Worm (Caenorhabditis elegans): Measurements from ENCODE around the gene R53.4.
A peak's percentile ranks its signal among the peaks of the same experiment; 100 is the strongest.

R53.4 gene

DNA sequence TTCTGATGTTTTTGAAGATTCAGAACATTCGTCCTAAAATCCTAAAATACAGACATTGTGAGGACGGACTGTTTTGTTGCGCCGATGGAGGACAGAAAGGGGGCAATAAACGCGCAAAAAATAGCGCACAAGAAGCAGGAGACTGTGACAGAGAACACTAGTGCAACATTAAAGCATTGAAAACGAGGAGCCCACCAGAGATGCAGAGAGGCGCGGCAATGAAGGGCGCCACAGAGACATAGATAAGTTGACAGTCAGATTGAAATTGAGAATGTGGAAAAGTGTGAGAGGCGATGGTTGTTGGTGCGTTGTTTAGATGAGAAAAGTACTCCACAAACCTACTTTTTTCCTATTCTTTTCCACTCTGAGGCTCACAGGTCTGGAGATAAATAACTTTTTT, 7.1 kb upstream of the R53.4 start, which contains the start of gene aakg-5 (continued):
- peak; percentile 90 for TF ChIP-seq rnt-1 (tag; optimal IDR thresholded peaks at IDR 0.05)
- TF ChIP-seq fkh-10 (GFP tag; optimal IDR thresholded peaks at IDR 0.05): peak; percentile 37
- 0 out of 2 replicates have a peak, but pooled peaks have one; percentile 57 for TF ChIP-seq mab-9 (GFP tag; IDR thresholded peaks at IDR 0.05)
- TF ChIP-seq nhr-85 (tag): peak; percentile 99
- TF ChIP-seq snu-23 (GFP tag; optimal IDR thresholded peaks at IDR 0.05): peak; percentile 92
- peak; percentile 67 for TF ChIP-seq fos-1 (tag; optimal IDR thresholded peaks at IDR 0.05)
- peak; percentile 96 for TF ChIP-seq lin-14 (GFP tag; optimal IDR thresholded peaks at IDR 0.05)
- peak; percentile 94 for TF ChIP-seq nhr-20 (tag; optimal IDR thresholded peaks at IDR 0.05)
- TF ChIP-seq irx-1 (tag; optimal IDR thresholded peaks at IDR 0.05): peak; percentile 66
- TF ChIP-seq swsn-7 (tag; optimal IDR thresholded peaks at IDR 0.05): peak; percentile 90
- TF ChIP-seq unc-30 (tag; optimal IDR thresholded peaks at IDR 0.05): no peak
- no peak for TF ChIP-seq tlp-1 (tag; optimal IDR thresholded peaks at IDR 0.05)
- no peak for TF ChIP-seq aly-2 (tag; optimal IDR thresholded peaks at IDR 0.05)
- TF ChIP-seq ceh-8 (GFP tag; optimal IDR thresholded peaks at IDR 0.05): no peak
- no peak for TF ChIP-seq unc-62 (GFP tag; optimal IDR thresholded peaks at IDR 0.05)
- peak; percentile 45 for TF ChIP-seq nhr-237 (tag; optimal IDR thresholded peaks at IDR 0.05)
- TF ChIP-seq unc-98 (GFP tag; IDR thresholded peaks at IDR 0.05): no peak
- TF ChIP-seq lir-3 (tag; optimal IDR thresholded peaks at IDR 0.05; ENCODE audit: poor library complexity): peak; percentile 51

DNA sequence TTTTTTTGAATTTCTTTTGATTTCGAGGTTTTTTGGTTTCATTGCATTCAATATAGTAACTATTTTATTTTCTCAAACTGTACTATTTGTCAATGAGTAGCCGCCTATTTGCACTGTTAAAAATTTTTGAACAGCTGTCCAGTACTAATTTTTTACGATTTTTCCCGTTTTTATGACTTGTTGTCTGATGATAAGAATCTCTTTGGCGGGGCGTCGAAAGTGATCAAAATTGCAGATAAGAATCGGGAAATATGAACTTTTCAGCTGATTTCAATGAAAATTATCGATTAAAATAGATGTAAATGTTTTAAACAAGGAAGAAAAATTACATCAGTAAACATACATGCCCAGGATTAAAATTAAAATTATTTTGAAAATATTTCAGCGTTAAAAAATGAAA, 6.4 kb upstream of the R53.4 start:
- TF ChIP-seq ztf-11 (tag; optimal IDR thresholded peaks at IDR 0.05): no peak
- TF ChIP-seq nhr-76 (tag; optimal IDR thresholded peaks at IDR 0.05): no peak
- no peak for TF ChIP-seq dpl-1 (GFP tag; optimal IDR thresholded peaks at IDR 0.05)
- TF ChIP-seq snu-23 (GFP tag; optimal IDR thresholded peaks at IDR 0.05): no peak
- peak; percentile 89 for TF ChIP-seq nhr-85 (tag)
- TF ChIP-seq lin-14 (GFP tag; optimal IDR thresholded peaks at IDR 0.05): peak; percentile 64
- TF ChIP-seq sox-4 (tag; optimal IDR thresholded peaks at IDR 0.05): no peak
- no peak for TF ChIP-seq mdl-1 (tag; optimal IDR thresholded peaks at IDR 0.05)
- TF ChIP-seq efl-1 (optimal IDR thresholded peaks at IDR 0.05): no peak
- TF ChIP-seq efl-1 (GFP tag; optimal IDR thresholded peaks at IDR 0.05 in 1 of 2): peak in 1 of 2 experiments; percentile 1
- no peak for TF ChIP-seq nhr-90 (tag; optimal IDR thresholded peaks at IDR 0.05; ENCODE audit: poor library complexity)
- no peak for TF ChIP-seq zip-4 (GFP tag; optimal IDR thresholded peaks at IDR 0.05)
- peak; percentile 71 for TF ChIP-seq elt-2 (tag; optimal IDR thresholded peaks at IDR 0.05)
- TF ChIP-seq nhr-20 (tag; optimal IDR thresholded peaks at IDR 0.05): peak; percentile 8
- no peak for TF ChIP-seq lsy-2 (tag; optimal IDR thresholded peaks at IDR 0.05)
- peak in 1 of 2 experiments; percentile 21 for TF ChIP-seq lin-35 (GFP tag; optimal IDR thresholded peaks at IDR 0.05)
- TF ChIP-seq ama-1 (optimal IDR thresholded peaks at IDR 0.05): no peak
- no peak for TF ChIP-seq isw-1 (GFP tag; IDR thresholded peaks at IDR 0.05)
- TF ChIP-seq tlp-1 (tag; optimal IDR thresholded peaks at IDR 0.05): peak; percentile 36
- TF ChIP-seq nhr-11 (tag; optimal IDR thresholded peaks at IDR 0.05): no peak
- no peak for TF ChIP-seq xbp-1 (tag; optimal IDR thresholded peaks at IDR 0.05)
- TF ChIP-seq lin-15B (tag; optimal IDR thresholded peaks at IDR 0.05): no peak
- TF ChIP-seq fkh-10 (GFP tag; optimal IDR thresholded peaks at IDR 0.05): no peak
- no peak for TF ChIP-seq rnt-1 (tag; optimal IDR thresholded peaks at IDR 0.05)
- TF ChIP-seq sup-37 (GFP tag; optimal IDR thresholded peaks at IDR 0.05): no peak
- TF ChIP-seq hlh-4 (tag; optimal IDR thresholded peaks at IDR 0.05): no peak

DNA sequence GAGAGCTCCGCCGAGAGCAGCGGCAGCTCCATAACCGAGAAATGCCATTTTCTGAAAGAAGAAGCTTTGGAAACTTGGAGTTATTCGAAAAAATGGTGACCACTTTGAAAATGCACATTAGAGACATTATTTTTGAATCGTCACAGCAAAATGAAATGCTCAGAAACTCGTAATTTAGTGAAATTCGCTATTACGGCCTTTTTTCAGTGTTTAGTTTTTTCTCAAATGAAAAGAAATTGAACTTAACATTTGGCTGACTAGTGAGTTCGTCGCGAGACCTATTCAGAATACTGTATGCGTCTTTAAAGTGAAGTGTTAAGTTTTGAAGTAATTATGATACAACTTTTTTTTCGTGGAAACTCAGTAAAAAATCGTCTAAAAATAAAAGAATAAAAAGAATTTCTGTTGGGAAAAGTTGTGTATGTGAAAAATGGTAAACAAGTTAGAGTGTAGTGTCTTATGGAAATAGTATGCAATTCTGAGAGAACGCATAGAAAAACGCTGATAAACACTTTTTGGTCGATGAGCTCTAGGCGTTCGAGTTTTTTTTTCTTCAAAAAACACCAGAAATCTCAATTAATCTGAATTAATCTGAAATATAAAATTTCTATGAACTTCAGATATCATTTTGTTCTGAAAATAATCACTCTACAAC, 2.7 kb upstream of the R53.4 start, which contains the start of gene R53.5:
TSS of gene R53.5 (minus strand) at position 51 of the 655 bp plus-strand sequence.
- TF ChIP-seq fkh-8 (tag; optimal IDR thresholded peaks at IDR 0.05): no peak
- no peak for TF ChIP-seq sox-4 (tag; optimal IDR thresholded peaks at IDR 0.05)
- TF ChIP-seq ztf-4 (tag; optimal IDR thresholded peaks at IDR 0.05): no peak
- no peak for TF ChIP-seq nhr-20 (tag; optimal IDR thresholded peaks at IDR 0.05)
- TF ChIP-seq unc-30 (tag; optimal IDR thresholded peaks at IDR 0.05): no peak
- no peak for TF ChIP-seq efl-1 (optimal IDR thresholded peaks at IDR 0.05)
- peak in 1 of 2 experiments; percentile 30 for TF ChIP-seq efl-1 (GFP tag; optimal IDR thresholded peaks at IDR 0.05 in 1 of 2)
- TF ChIP-seq ceh-88 (GFP tag; IDR thresholded peaks at IDR 0.05): no peak
- no peak for TF ChIP-seq nhr-11 (tag; optimal IDR thresholded peaks at IDR 0.05)
- TF ChIP-seq nhr-237 (tag; optimal IDR thresholded peaks at IDR 0.05): no peak
- peak in 1 of 2 experiments; percentile 38 for TF ChIP-seq lsy-2 (tag; optimal IDR thresholded peaks at IDR 0.05)
- TF ChIP-seq lin-15B (tag; optimal IDR thresholded peaks at IDR 0.05): no peak
- TF ChIP-seq nhr-71 (tag; optimal IDR thresholded peaks at IDR 0.05): no peak

All from whole organism, L1 larva.